Worm (Caenorhabditis elegans) whole organism, L1 larva: ENCODE results near the gene mboa-2.

Experiments
- aly-2 ChIP-seq: fragments of 150-350 bp; optimal IDR thresholded peaks from 2 replicates; lab custom pipeline; 2014; ENCODE audit warnings: missing biosample characterization, missing genetic modification characterization
- egl-27 ChIP-seq, 2 experiments: fragments of 150-350 bp in 1 of 2; sonication (generic microtip); optimal IDR thresholded peaks; 3 replicates each; lab custom pipeline; 2017 to 2018; ENCODE audit warnings: missing biosample characterization in 2 of 2, missing genetic modification characterization in 2 of 2, missing genetic modification reagents in 2 of 2

DNA sequence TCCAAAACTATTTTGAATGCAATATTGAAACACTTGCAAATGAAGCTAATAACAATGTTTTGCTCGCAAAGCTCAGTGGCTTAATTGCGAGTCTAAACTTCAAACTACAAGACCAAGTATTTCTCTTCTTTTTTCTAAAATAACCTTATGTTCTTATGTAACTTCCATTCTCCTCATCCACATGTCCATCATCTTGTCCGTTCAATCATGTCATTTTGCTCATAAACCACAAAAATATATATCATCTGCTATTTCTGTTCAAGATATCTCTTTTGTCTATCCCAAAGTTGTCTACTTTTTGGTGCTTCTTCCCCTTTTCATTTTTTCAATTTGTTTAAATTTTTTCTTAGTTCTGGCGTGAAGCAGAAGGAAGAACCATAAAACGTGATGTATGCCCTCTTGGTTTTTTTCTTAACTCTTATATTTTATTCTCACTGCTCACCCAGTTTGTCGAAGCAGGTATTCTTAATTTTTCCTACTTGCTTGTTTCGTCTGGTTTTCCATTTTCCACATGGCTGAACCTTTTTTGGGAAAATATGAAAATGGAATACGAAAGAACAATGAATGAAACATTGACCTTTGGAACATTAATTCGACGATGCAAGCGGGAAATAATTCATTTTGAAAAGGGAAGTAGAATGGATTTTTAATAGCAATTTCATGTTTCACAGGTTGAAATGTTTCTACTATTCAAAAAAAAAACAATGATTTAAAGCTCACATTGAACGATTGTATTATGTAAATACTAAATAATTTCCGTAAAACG lies 48.5 kb upstream of the mboa-2 start:
- TF ChIP-seq egl-27 (tag; optimal IDR thresholded peaks at IDR 0.05; lab: Kevin White, UChicago): no peak
- no peak for TF ChIP-seq aly-2 (tag; lab: Kevin White, UChicago)
